Worm (Caenorhabditis elegans): ENCODE results near the gene K09B11.4.

DNA sequence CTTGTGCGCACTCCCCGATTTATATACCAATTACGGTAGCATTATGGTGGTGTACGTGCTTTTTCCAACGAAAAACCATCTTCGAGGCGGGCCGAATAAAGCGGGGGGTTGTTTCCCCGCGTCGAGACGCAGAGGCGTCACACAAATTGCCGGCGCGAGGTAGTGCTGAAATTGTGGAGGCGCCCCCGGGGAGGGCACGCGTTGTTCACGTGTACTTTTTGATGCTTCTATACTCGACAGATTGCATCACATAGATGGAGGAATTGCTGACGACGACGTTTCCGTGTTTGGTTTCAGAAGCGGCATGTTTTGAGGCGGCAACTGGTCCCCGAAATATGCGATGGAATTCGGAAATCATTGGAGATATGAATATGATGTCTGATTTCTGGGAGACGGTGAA is 34.1 kb upstream of the K09B11.4 start:
- TF ChIP-seq W03F9.2 (tag; optimal IDR thresholded peaks at IDR 0.05) (no peak), him-1 (tag; optimal IDR thresholded peaks at IDR 0.05) (peak; percentile 67), dao-5 (tag; optimal IDR thresholded peaks at IDR 0.05) (no peak)

All from whole organism, L4/young adult.